Fruit fly (Drosophila melanogaster) whole organism, embryonic: ENCODE results near the gene ThrRS.

Source experiments
- Adf1 ChIP-seq: fragments of 200-800 bp; sonication (Bioruptor generic); IDR thresholded peaks from 2 replicates; pipeline ENCODE4 v1.3.6; 2022; ENCODE audit warnings: missing biosample characterization, missing genetic modification characterization
- Bgb ChIP-seq: fragments of 200-800 bp; sonication (Bioruptor generic); IDR thresholded peaks from 2 replicates; pipeline ENCODE4 v1.3.6; 2022; ENCODE audit warnings: missing biosample characterization, missing genetic modification characterization; ENCODE audit not compliant: partially characterized antibody
- CG1024 ChIP-seq: fragments of 200-800 bp; sonication (Bioruptor generic); IDR thresholded peaks from 2 replicates; pipeline ENCODE4 v1.3.6; 2022; ENCODE audit warnings: missing biosample characterization, missing genetic modification characterization
- CG13123 ChIP-seq: fragments of 200-800 bp; sonication (Bioruptor generic); optimal IDR thresholded peaks from 2 replicates; lab custom pipeline; 2016; ENCODE audit warnings: missing biosample characterization, missing genetic modification characterization
- CG13287 ChIP-seq: fragments of 200-800 bp; sonication (Bioruptor generic); IDR thresholded peaks from 2 replicates; pipeline ENCODE4 v1.3.6; 2022; ENCODE audit warnings: missing biosample characterization, missing genetic modification characterization; ENCODE audit not compliant: partially characterized antibody
- CG14667 ChIP-seq: fragments of 200-800 bp; sonication (Bioruptor generic); IDR thresholded peaks from 2 replicates; pipeline ENCODE4 v1.3.6; 2022; ENCODE audit warnings: missing biosample characterization, missing genetic modification characterization
- CG15514 ChIP-seq: fragments of 200-800 bp; sonication (Bioruptor generic); optimal IDR thresholded peaks from 3 replicates; lab custom pipeline; 2017; ENCODE audit warnings: missing biosample characterization, missing genetic modification characterization, mild to moderate bottlenecking, moderate library complexity, missing genetic modification reagents
- CG1602 ChIP-seq: fragments of 200-800 bp; sonication (Bioruptor generic); optimal IDR thresholded peaks from 3 replicates; lab custom pipeline; 2016; ENCODE audit warnings: missing biosample characterization, missing genetic modification characterization
- CG17186 ChIP-seq: fragments of 200-800 bp; sonication (Bioruptor generic); optimal IDR thresholded peaks from 3 replicates; lab custom pipeline; 2017; ENCODE audit warnings: missing biosample characterization, missing genetic modification reagents, missing genetic modification characterization
- CG3847 ChIP-seq: fragments of 200-800 bp; sonication (Bioruptor generic); IDR thresholded peaks from 2 replicates; pipeline ENCODE4 v1.3.6; 2022; ENCODE audit warnings: missing biosample characterization, missing genetic modification characterization
- CG6272 ChIP-seq: fragments of 200-800 bp; sonication (Bioruptor generic); IDR thresholded peaks from 2 replicates; pipeline ENCODE4 v1.3.6; 2022; ENCODE audit warnings: missing biosample characterization, missing genetic modification characterization
- CG7963 ChIP-seq: fragments of 200-800 bp; sonication (Bioruptor generic); IDR thresholded peaks from 3 replicates; pipeline ENCODE4 v1.3.6; 2022; ENCODE audit warnings: missing biosample characterization, missing genetic modification characterization; ENCODE audit not compliant: partially characterized antibody
- D19A ChIP-seq: fragments of 200-800 bp; optimal IDR thresholded peaks from 3 replicates; lab custom pipeline; 2019; ENCODE audit warnings: missing biosample characterization, mild to moderate bottlenecking, missing genetic modification characterization, moderate library complexity
- Dip2 ChIP-seq: fragments of 200-800 bp; sonication (Bioruptor generic); IDR thresholded peaks from 2 replicates; pipeline ENCODE4 v1.3.6; 2022; ENCODE audit warnings: missing biosample characterization, missing genetic modification characterization
- E2f1 ChIP-seq: fragments of 200-800 bp; sonication (Bioruptor generic); IDR thresholded peaks from 2 replicates; pipeline ENCODE4 v1.3.6; 2022; ENCODE audit warnings: missing biosample characterization, missing genetic modification characterization
- Eip74EF ChIP-seq, 2 experiments: fragments of 200-800 bp in 1 of 2; fragments of >200 bp in 1 of 2; sonication (Bioruptor generic) in 1 of 2; optimal IDR thresholded peaks; 2 replicates each; lab custom pipeline; 2017 to 2019; ENCODE audit warnings: missing biosample characterization in 2 of 2, missing genetic modification characterization in 2 of 2, mild to moderate bottlenecking in 1 of 2, moderate library complexity in 1 of 2
- H15 ChIP-seq: fragments of 200-800 bp; sonication (Bioruptor generic); IDR thresholded peaks from 3 replicates; pipeline ENCODE4 v1.3.6; 2022; ENCODE audit warnings: missing biosample characterization, missing genetic modification characterization
- HLHmδ ChIP-seq: fragments of 200-800 bp; sonication (Bioruptor generic); optimal IDR thresholded peaks from 2 replicates; lab custom pipeline; 2018; ENCODE audit warnings: missing biosample characterization, mild to moderate bottlenecking, missing genetic modification characterization, moderate library complexity
- Jarid2 ChIP-seq: fragments of 200-800 bp; sonication (Bioruptor generic); optimal IDR thresholded peaks from 3 replicates; lab custom pipeline; 2017; ENCODE audit warnings: mild to moderate bottlenecking, missing biosample characterization, missing genetic modification reagents, missing genetic modification characterization
- Mad ChIP-seq: fragments of 200-800 bp; sonication (Bioruptor generic); optimal IDR thresholded peaks from 2 replicates; lab custom pipeline; 2016; ENCODE audit warnings: missing biosample characterization, missing genetic modification characterization
- Nf-YA ChIP-seq: fragments of 200-800 bp; sonication (Bioruptor generic); IDR thresholded peaks from 2 replicates; pipeline ENCODE4 v1.3.6; 2022; ENCODE audit warnings: missing biosample characterization, missing genetic modification characterization
- Opbp ChIP-seq: fragments of 200-800 bp; sonication (Bioruptor generic); IDR thresholded peaks from 3 replicates; pipeline ENCODE4 v1.3.6; 2022; ENCODE audit warnings: missing biosample characterization, missing genetic modification characterization; ENCODE audit not compliant: partially characterized antibody
- Ssrp ChIP-seq: fragments of 200-800 bp; sonication (Bioruptor generic); optimal IDR thresholded peaks from 2 replicates; lab custom pipeline; 2018; ENCODE audit warnings: missing biosample characterization, mild to moderate bottlenecking, missing genetic modification characterization, moderate library complexity
- ab ChIP-seq: fragments of 200-800 bp; sonication (Bioruptor generic); optimal IDR thresholded peaks from 2 replicates; lab custom pipeline; 2016; ENCODE audit warnings: missing biosample characterization, missing genetic modification characterization
- amos ChIP-seq: fragments of 200-800 bp; sonication (Bioruptor generic); IDR thresholded peaks from 2 replicates; pipeline ENCODE4 v1.3.6; 2022; ENCODE audit warnings: missing biosample characterization, missing genetic modification characterization; ENCODE audit not compliant: partially characterized antibody
- bcd ChIP-seq: fragments of 200-800 bp; sonication (Bioruptor generic); optimal IDR thresholded peaks from 2 replicates; lab custom pipeline; 2017; ENCODE audit warnings: missing biosample characterization, mild to moderate bottlenecking, missing genetic modification characterization
- br ChIP-seq: fragments of >200 bp; optimal IDR thresholded peaks from 2 replicates; lab custom pipeline; 2017
- btn ChIP-seq: fragments of 200-800 bp; sonication (Bioruptor generic); optimal IDR thresholded peaks from 2 replicates; lab custom pipeline; 2016; ENCODE audit warnings: missing biosample characterization, missing genetic modification characterization
- cas ChIP-seq: fragments of 200-800 bp; sonication (Bioruptor generic); IDR thresholded peaks from 2 replicates; pipeline ENCODE4 v1.3.6; 2022; ENCODE audit warnings: missing biosample characterization, missing genetic modification characterization
- eyg ChIP-seq: fragments of 200-800 bp; sonication (Bioruptor generic); optimal IDR thresholded peaks from 3 replicates; lab custom pipeline; 2016; ENCODE audit warnings: missing biosample characterization, missing genetic modification characterization
- jing ChIP-seq: fragments of 200-800 bp; sonication (Bioruptor generic); optimal IDR thresholded peaks from 2 replicates; lab custom pipeline; 2018; ENCODE audit warnings: missing biosample characterization, mild to moderate bottlenecking, missing genetic modification characterization
- kah ChIP-seq: fragments of 200-800 bp; sonication (Bioruptor generic); optimal IDR thresholded peaks from 2 replicates; lab custom pipeline; 2018; ENCODE audit warnings: missing biosample characterization, mild to moderate bottlenecking, missing genetic modification characterization
- ken ChIP-seq: fragments of 200-800 bp; sonication (Bioruptor generic); IDR thresholded peaks from 3 replicates; pipeline ENCODE4 v1.3.6; 2022; ENCODE audit warnings: missing biosample characterization, missing genetic modification characterization
- lov ChIP-seq, 2 experiments: fragments of 200-800 bp in 1 of 2; fragments of >200 bp in 1 of 2; sonication (Bioruptor generic) in 1 of 2; IDR thresholded peaks in 1 of 2; optimal IDR thresholded peaks in 1 of 2; 2 replicates in 1 of 2; 3 replicates in 1 of 2; pipeline versions ENCODE4 v1.3.6 to Lab custom; 2017 to 2022; ENCODE audit warnings: missing biosample characterization in 1 of 2, missing genetic modification characterization in 1 of 2
- nom ChIP-seq: fragments of 200-800 bp; sonication (Bioruptor generic); optimal IDR thresholded peaks from 2 replicates; lab custom pipeline; 2017; ENCODE audit warnings: missing biosample characterization, missing genetic modification characterization, mild to moderate bottlenecking, moderate library complexity, missing genetic modification reagents
- pan ChIP-seq, 4 experiments: fragments of >200 bp in 3 of 4; fragments of 200-800 bp in 1 of 4; sonication (Bioruptor generic) in 1 of 4; optimal IDR thresholded peaks in 3 of 4; IDR thresholded peaks in 1 of 4; 2 replicates each; pipeline versions ENCODE4 v1.3.6 to Lab custom; 2017 to 2022; ENCODE audit warnings: missing biosample characterization in 2 of 4, missing genetic modification characterization in 2 of 4, mixed read lengths in 1 of 4
- seq ChIP-seq: fragments of 200-800 bp; sonication (Bioruptor generic); IDR thresholded peaks from 2 replicates; pipeline ENCODE4 v1.3.6; 2022; ENCODE audit warnings: missing biosample characterization, missing genetic modification characterization
- sna ChIP-seq: fragments of 200-800 bp; sonication (Bioruptor generic); IDR thresholded peaks from 2 replicates; pipeline ENCODE4 v1.3.6; 2022; ENCODE audit warnings: missing biosample characterization, missing genetic modification characterization; ENCODE audit not compliant: partially characterized antibody
- stwl ChIP-seq: fragments of 200-800 bp; sonication (Bioruptor generic); optimal IDR thresholded peaks from 3 replicates; lab custom pipeline; 2018; ENCODE audit warnings: missing biosample characterization, mild to moderate bottlenecking, missing genetic modification characterization, moderate library complexity
- toy ChIP-seq: fragments of 200-800 bp; sonication (Bioruptor generic); IDR thresholded peaks from 2 replicates; pipeline ENCODE4 v1.3.6; 2022; ENCODE audit warnings: missing biosample characterization, missing genetic modification characterization
- usp ChIP-seq: fragments of >200 bp; optimal IDR thresholded peaks from 2 replicates; lab custom pipeline; 2017; ENCODE audit warnings: missing biosample characterization, missing genetic modification characterization
- vnd ChIP-seq: fragments of 200-800 bp; sonication (Bioruptor generic); IDR thresholded peaks from 3 replicates; pipeline ENCODE4 v1.3.6; 2022; ENCODE audit warnings: missing biosample characterization, missing genetic modification characterization; ENCODE audit not compliant: partially characterized antibody
- zen ChIP-seq: fragments of 200-800 bp; sonication (Bioruptor generic); optimal IDR thresholded peaks from 3 replicates; lab custom pipeline; 2018; ENCODE audit warnings: missing biosample characterization, mild to moderate bottlenecking, missing genetic modification characterization, moderate library complexity
- zf30C ChIP-seq: fragments of 200-800 bp; sonication (Bioruptor generic); optimal IDR thresholded peaks from 3 replicates; lab custom pipeline; 2018; ENCODE audit warnings: missing biosample characterization, mild to moderate bottlenecking, missing genetic modification characterization

Gene ThrRS

DNA sequence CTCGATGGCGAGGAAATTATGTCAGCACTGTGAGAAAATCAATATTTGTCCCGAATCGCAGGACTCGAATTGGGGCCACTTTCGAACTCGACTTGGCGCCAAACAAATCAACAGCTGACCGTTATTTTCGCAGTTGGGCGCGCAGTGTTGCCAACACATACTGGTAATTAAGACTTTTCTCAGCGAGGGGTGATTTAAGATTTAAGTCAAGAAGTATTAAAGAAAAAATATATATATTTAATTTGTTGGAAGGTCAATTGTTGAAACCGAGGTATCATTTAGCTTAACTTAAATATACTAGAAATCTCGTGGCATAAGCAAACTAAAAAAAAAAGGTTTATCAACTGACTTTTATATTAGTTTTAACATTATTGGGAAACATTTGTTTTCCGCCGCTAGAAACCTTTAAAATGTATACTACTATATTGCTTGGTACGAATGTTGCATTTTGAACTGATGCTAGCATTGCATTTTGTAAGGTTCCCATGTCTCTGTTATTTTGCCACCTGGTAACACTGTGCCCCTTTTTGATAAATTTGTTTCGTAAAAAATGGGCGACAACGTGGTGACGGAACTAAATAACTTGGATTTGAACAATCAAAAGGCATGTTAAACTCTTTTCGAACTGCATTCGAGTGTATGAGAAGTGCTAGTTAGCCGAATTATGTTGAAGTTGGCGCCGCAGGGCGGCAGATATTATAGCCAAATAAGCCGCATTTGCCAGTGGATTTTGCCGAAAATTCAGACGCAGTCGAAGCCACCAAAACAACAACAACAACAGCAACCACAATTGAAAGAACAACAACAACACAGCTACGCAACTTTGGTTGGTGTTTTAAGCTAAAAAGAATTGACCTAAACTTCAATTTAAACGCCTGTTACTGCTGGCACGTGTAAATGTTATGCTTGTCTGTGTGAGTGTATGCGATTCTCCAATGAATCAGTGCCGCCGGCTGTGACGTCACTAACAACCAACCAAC is at the start of gene ThrRS, which contains the start of gene Patsas (continued):
- TF ChIP-seq jing (GFP tag; lab: Kevin White, UChicago) (no peak), ken (GFP tag; lab: Robert Waterston, UW) (peak; percentile 80; the same call in 2 of the 3 replicates), btn (GFP tag; lab: Kevin White, UChicago) (no peak), D19A (tag; lab: Kevin White, UChicago) (peak; percentile 70), Mad (GFP tag; lab: Kevin White, UChicago) (peak; percentile 54), br (lab: Kevin White, UChicago) (no peak)

DNA sequence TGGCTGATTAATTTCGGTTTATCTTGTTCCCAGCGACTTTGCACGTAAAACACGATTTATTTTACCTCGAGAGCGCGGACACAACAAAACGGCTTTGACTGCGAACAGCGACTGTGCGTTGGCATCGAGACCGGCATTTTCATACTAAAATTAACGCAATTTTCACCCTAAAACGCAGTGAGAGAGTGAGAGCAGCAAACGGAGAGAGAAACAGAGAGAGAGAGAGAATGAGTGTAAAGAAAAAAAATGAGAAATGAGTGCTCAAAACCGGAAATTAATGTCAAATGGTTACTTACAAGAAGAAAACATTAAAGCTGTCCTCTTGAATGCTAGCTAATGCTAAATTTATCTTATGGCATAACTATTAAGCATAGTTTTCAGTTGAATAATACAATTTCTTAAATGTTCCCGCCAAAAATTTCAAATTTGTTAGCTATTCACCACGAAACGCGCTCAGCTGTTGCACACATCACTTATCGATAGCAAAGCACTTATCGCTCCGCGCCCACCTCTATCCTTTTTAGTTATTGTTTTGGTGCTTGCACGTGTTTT is 47.6 kb upstream of the ThrRS start, which contains the start of the genes JhI-21, RpL7-like and CG34164:
TSS of gene JhI-21 (minus strand) at position 206 of the 552 bp plus-strand sequence.
TSS of gene RpL7-like (plus strand) at position 490 of the 552 bp plus-strand sequence.
TSS of gene CG34164 (plus strand) at position 512 of the 552 bp plus-strand sequence.
- TF ChIP-seq pan (optimal IDR thresholded peaks at IDR 0.05; lab: Kevin White, UChicago) (no peak), pan (GFP tag; optimal IDR thresholded peaks at IDR 0.05 in 1 of 2, IDR thresholded peaks at IDR 0.05 in 1 of 2) (no peak), CG13123 (GFP tag; lab: Kevin White, UChicago) (no peak), CG6272 (GFP tag; lab: Robert Waterston, UW) (no peak), CG1024 (GFP tag; lab: Robert Waterston, UW) (peak; percentile 35; the same call in 1 of the 2 replicates), eyg (GFP tag; lab: Kevin White, UChicago) (no peak), HLHmδ (GFP tag; lab: Kevin White, UChicago) (peak; percentile 12), CG7963 (GFP tag; lab: Robert Waterston, UW) (peak; percentile 60; the same call in 2 of the 3 replicates), toy (GFP tag; lab: Robert Waterston, UW) (no peak), ab (GFP tag; lab: Kevin White, UChicago) (no peak), zf30C (GFP tag; lab: Kevin White, UChicago) (no peak), CG17186 (GFP tag; lab: Kevin White, UChicago) (no peak), E2f1 (GFP tag; lab: Robert Waterston, UW) (peak; percentile 19; the same call in 1 of the 2 replicates), CG3847 (GFP tag; lab: Robert Waterston, UW) (no peak), Eip74EF (GFP tag; optimal IDR thresholded peaks at IDR 0.05; lab: Kevin White, UChicago) (peak in 1 of 2 experiments; percentile 35), lov (optimal IDR thresholded peaks at IDR 0.05; lab: Kevin White, UChicago) (no peak), lov (GFP tag; IDR thresholded peaks at IDR 0.05; lab: Robert Waterston, UW) (no peak), stwl (tag; lab: Kevin White, UChicago) (peak; percentile 32), Adf1 (GFP tag; lab: Robert Waterston, UW) (no peak), Ssrp (no peak), CG1602 (no peak), sna (GFP tag; lab: Robert Waterston, UW) (peak; percentile 43; the same call in 1 of the 2 replicates), Jarid2 (GFP tag; lab: Kevin White, UChicago) (peak; percentile 77), zen (tag; lab: Kevin White, UChicago) (peak; percentile 8), usp (GFP tag; lab: Kevin White, UChicago) (no peak), cas (no peak), seq (GFP tag; lab: Robert Waterston, UW) (peak; percentile 31; the same call in 1 of the 2 replicates), kah (GFP tag; lab: Kevin White, UChicago) (no peak), Dip2 (GFP tag; lab: Robert Waterston, UW) (no peak), Nf-YA (no peak), Opbp (GFP tag; lab: Robert Waterston, UW) (peak; percentile 64; the same call in 1 of the 3 replicates), CG13287 (GFP tag; lab: Robert Waterston, UW) (peak; percentile 77), bcd (GFP tag; lab: Kevin White, UChicago) (no peak), CG14667 (no peak), nom (peak; percentile 45), H15 (GFP tag; lab: Robert Waterston, UW) (no peak), CG15514 (GFP tag; lab: Kevin White, UChicago) (peak; percentile 41), Bgb (peak; percentile 74), amos (GFP tag; lab: Robert Waterston, UW) (peak; percentile 70; the same call in 1 of the 2 replicates), vnd (GFP tag; lab: Robert Waterston, UW) (0 out of 3 replicates have a peak, but pooled peaks have one; percentile 20)
